Worm (Caenorhabditis elegans): ENCODE data around the gene ZK470.6.

ZK470.6 gene

DNA sequence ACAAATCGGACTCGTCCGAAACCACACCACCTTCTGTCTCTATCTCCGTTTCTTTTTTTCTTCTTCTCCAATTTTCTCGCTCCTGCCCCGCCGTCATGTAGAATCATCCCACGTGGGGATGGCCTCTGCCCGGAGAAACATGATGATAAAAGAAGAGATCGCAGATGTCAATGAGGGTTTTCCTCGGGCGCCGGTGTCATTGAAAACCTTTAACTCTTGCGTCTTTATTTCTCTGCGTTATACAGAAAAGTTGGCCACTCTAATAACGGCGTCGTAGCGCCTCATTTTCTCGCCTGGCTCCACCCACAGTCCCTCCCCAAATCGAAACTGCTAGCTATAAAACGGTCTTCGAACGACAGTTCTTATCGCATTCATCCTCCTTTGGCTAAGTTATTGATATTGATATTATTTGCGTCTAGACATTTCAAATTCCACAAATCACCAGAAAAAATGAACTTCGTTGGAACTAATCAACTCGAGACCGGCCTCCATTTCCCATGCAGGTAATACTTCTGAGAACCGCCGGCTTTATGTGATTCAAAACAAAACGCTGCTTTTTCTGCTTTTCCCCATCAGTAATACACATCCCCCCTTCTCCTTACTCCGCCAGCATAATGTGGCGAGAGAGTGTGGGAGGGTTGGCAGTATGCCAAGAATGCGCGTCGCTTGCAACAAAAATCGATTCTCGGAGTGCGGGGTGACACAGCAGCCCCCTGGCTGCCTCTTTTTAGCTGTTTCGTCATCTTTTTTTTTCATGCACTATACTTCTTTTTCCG is 32.1 kb downstream of the ZK470.6 start:
- TF ChIP-seq sem-2 (GFP tag; optimal IDR thresholded peaks at IDR 0.05) (no peak), tbx-8 (GFP tag; optimal IDR thresholded peaks at IDR 0.05) (no peak), ztf-11 (tag; optimal IDR thresholded peaks at IDR 0.05) (no peak), mab-5 (tag; optimal IDR thresholded peaks at IDR 0.05) (no peak), ces-1 (GFP tag; optimal IDR thresholded peaks at IDR 0.05) (peak; percentile 59), ceh-83 (GFP tag; optimal IDR thresholded peaks at IDR 0.05) (peak; percentile 46), nhr-28 (tag; optimal IDR thresholded peaks at IDR 0.05) (no peak), unc-120 (tag; optimal IDR thresholded peaks at IDR 0.05; ENCODE audit: poor library complexity, severe bottlenecking) (peak; percentile 17), nhr-2 (tag; optimal IDR thresholded peaks at IDR 0.05) (no peak), cnd-1 (tag; optimal IDR thresholded peaks at IDR 0.05) (peak; percentile 20), ceh-39 (tag; optimal IDR thresholded peaks at IDR 0.05) (peak; percentile 40), ham-2 (GFP tag; optimal IDR thresholded peaks at IDR 0.05) (peak; percentile 2), bed-3 (GFP tag; optimal IDR thresholded peaks at IDR 0.05) (no peak), snpc-4 (tag; optimal IDR thresholded peaks at IDR 0.05) (no peak), mls-2 (tag; optimal IDR thresholded peaks at IDR 0.05) (peak; percentile 46), M03D4.4 (tag; optimal IDR thresholded peaks at IDR 0.05) (no peak), lin-13 (tag; optimal IDR thresholded peaks at IDR 0.05) (no peak), mep-1 (tag; optimal IDR thresholded peaks at IDR 0.05) (peak; percentile 1), blmp-1 (tag; optimal IDR thresholded peaks at IDR 0.05) (no peak), unc-62 (GFP tag; optimal IDR thresholded peaks at IDR 0.05) (no peak), ceh-43 (GFP tag; optimal IDR thresholded peaks at IDR 0.05) (no peak), sptf-1 (tag; optimal IDR thresholded peaks at IDR 0.05) (peak; percentile 58), pha-4 (tag; optimal IDR thresholded peaks at IDR 0.05) (no peak), lin-32 (GFP tag; optimal IDR thresholded peaks at IDR 0.05) (no peak), lsy-2 (tag; optimal IDR thresholded peaks at IDR 0.05) (no peak), nhr-76 (tag; optimal IDR thresholded peaks at IDR 0.05) (no peak), elt-3 (tag; optimal IDR thresholded peaks at IDR 0.05) (no peak), hlh-1 (tag; optimal IDR thresholded peaks at IDR 0.05) (peak; percentile 24), elt-1 (tag; optimal IDR thresholded peaks at IDR 0.05; ENCODE audit: borderline replicate concordance, insufficient read depth) (no peak)

DNA sequence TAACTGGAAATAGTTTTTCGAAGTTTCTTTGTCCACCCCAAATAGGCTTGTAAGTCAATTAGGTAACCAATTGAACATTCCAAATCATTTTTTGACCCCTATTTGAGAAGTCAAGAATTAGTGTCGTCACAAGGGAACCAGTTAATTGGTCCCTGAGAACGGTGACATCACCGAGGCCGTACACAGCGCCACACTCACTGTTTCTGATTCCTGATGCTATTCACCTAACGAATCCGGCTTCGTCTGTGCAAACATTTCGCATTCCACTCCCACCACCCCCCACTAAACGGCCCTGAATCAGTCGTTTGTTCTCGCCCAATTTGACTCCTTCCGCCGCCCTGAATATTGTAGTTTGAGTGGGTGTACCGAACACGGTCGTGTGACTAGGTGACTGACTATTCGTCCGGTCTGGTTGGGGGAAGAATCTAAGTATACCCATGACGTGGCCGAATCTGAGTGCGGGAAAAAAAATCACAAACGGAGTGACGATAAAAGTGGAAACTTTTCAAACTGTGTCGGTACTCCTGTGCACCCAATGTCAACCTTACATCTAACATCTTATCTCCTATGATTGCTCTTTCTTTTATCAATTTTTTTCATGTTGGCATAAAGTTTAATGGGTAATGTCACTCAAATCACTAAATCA is 33.0 kb downstream of the ZK470.6 start:
- TF ChIP-seq ztf-11 (tag; optimal IDR thresholded peaks at IDR 0.05) (no peak), flh-1 (GFP tag; optimal IDR thresholded peaks at IDR 0.05) (no peak), unc-62 (GFP tag; optimal IDR thresholded peaks at IDR 0.05) (no peak), ceh-39 (tag; optimal IDR thresholded peaks at IDR 0.05) (no peak), pha-4 (tag; optimal IDR thresholded peaks at IDR 0.05) (no peak), snpc-4 (tag; optimal IDR thresholded peaks at IDR 0.05) (no peak), ham-2 (GFP tag; optimal IDR thresholded peaks at IDR 0.05) (no peak), unc-39 (tag; optimal IDR thresholded peaks at IDR 0.05) (no peak), nhr-76 (tag; optimal IDR thresholded peaks at IDR 0.05) (no peak), mab-5 (tag; optimal IDR thresholded peaks at IDR 0.05) (no peak)

DNA sequence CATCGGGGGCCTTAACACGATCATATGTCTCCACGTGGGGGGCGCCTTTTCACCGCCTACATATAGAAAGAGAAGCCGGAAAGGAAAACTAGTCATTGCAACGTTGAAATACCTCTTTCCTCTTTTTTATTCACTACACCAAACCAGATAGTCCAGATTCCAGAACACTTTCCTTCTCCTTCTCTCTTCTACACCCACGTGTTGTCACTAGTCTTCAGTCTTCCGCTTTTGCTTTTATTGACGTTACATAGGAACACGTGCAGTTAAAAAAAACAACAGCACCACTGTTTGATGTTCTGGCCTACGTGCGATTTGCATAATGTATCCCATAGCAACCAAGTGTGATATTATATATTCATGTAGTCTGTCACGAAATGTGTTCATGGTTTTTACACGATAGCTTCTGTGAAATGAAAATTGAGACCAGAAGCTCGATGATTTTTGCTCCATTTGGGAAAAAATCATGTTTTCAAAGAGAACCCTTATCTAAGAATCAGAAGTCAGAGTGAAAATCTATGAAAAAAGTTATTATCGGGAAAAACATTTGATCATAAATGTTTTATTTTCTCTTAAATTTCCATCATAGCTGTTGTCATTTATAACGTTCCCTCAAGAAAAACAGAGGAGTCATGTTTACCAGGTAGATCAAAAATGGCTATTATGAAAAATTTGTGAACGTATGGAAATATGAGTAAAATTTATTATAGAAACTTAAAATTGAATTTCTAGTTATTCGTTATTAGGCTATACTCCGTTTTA is 33.9 kb downstream of the ZK470.6 start:
- TF ChIP-seq M03D4.4 (tag; optimal IDR thresholded peaks at IDR 0.05) = no peak
- no peak for TF ChIP-seq sem-2 (GFP tag; optimal IDR thresholded peaks at IDR 0.05)
- TF ChIP-seq drap-1 (GFP tag; optimal IDR thresholded peaks at IDR 0.05) = no peak
- no peak for TF ChIP-seq lsy-2 (tag; optimal IDR thresholded peaks at IDR 0.05)
- no peak for TF ChIP-seq ces-1 (GFP tag; optimal IDR thresholded peaks at IDR 0.05)
- TF ChIP-seq bed-3 (GFP tag; optimal IDR thresholded peaks at IDR 0.05) = no peak
